Worm (Caenorhabditis elegans) whole organism, young adult: Measurements from ENCODE around the gene nhr-137.

Source experiments
- C06A6.2 ChIP-seq: fragments of 200-800 bp; sonication (Bioruptor generic); conservative IDR thresholded peaks from 2 replicates; pipeline ENCODE4 v1.3.6; 2022; ENCODE audit warnings: missing genetic modification characterization, missing compliant biosample characterization
- F23B12.7 ChIP-seq: sonication (generic microtip); optimal IDR thresholded peaks from 2 replicates; lab custom pipeline; 2017; ENCODE audit warnings: missing genetic modification characterization, mild to moderate bottlenecking, missing compliant biosample characterization, antibody characterized with exemption, moderate library complexity; ENCODE audit not compliant: insufficient read depth
- F33H1.4 ChIP-seq: fragments of 200-800 bp; sonication (Bioruptor generic); IDR thresholded peaks from 2 replicates; pipeline ENCODE4 v1.3.6; 2022; ENCODE audit warnings: missing genetic modification reagents, missing genetic modification characterization, missing compliant biosample characterization
- F37B4.10 ChIP-seq: fragments of 200-800 bp; sonication (Bioruptor generic); IDR thresholded peaks from 2 replicates; pipeline ENCODE4 v1.3.6; 2022; ENCODE audit warnings: missing genetic modification characterization, missing compliant biosample characterization
- F49E8.2 ChIP-seq: sonication (generic microtip); optimal IDR thresholded peaks from 3 replicates; lab custom pipeline; 2017; ENCODE audit warnings: missing genetic modification characterization, mild to moderate bottlenecking, missing compliant biosample characterization, antibody characterized with exemption, moderate library complexity; ENCODE audit not compliant: insufficient read depth
- F52B5.7 ChIP-seq: sonication (generic microtip); optimal IDR thresholded peaks from 2 replicates; lab custom pipeline; 2016; ENCODE audit warnings: mild to moderate bottlenecking, missing genetic modification characterization, missing compliant biosample characterization
- K11D2.4 ChIP-seq: fragments of 200-800 bp; sonication (Bioruptor generic); IDR thresholded peaks from 2 replicates; pipeline ENCODE4 v1.3.6; 2022; ENCODE audit warnings: missing genetic modification reagents, missing genetic modification characterization, missing compliant biosample characterization
- T26A5.8 ChIP-seq: sonication (generic microtip); optimal IDR thresholded peaks from 2 replicates; lab custom pipeline; 2016; ENCODE audit warnings: missing genetic modification characterization, missing compliant biosample characterization
- Y67H2A.10 ChIP-seq: fragments of 200-800 bp; sonication (Bioruptor generic); conservative IDR thresholded peaks from 2 replicates; pipeline ENCODE4 v1.3.6; 2022; ENCODE audit warnings: missing genetic modification reagents, missing genetic modification characterization, missing compliant biosample characterization
- ZK185.1 ChIP-seq: sonication (generic microtip); optimal IDR thresholded peaks from 2 replicates; lab custom pipeline; 2016; ENCODE audit warnings: mild to moderate bottlenecking, missing genetic modification characterization, missing compliant biosample characterization; ENCODE audit not compliant: poor library complexity, severe bottlenecking
- akir-1 ChIP-seq: fragments of 200-800 bp; sonication (Bioruptor generic); optimal IDR thresholded peaks from 2 replicates; lab custom pipeline; 2018; ENCODE audit warnings: mild to moderate bottlenecking, missing genetic modification characterization, moderate library complexity, missing compliant biosample characterization
- athp-1 ChIP-seq: sonication (generic microtip); optimal IDR thresholded peaks from 2 replicates; lab custom pipeline; 2017; ENCODE audit warnings: mild to moderate bottlenecking, missing genetic modification characterization, missing compliant biosample characterization
- bed-1 ChIP-seq: fragments of 200-800 bp; sonication (Bioruptor generic); IDR thresholded peaks from 2 replicates; pipeline ENCODE4 v1.3.6; 2022; ENCODE audit warnings: missing genetic modification reagents, missing genetic modification characterization, missing compliant biosample characterization
- bed-2 ChIP-seq: fragments of 200-800 bp; sonication (Bioruptor generic); IDR thresholded peaks from 2 replicates; pipeline ENCODE4 v1.3.6; 2022; ENCODE audit warnings: missing genetic modification reagents, missing genetic modification characterization, missing compliant biosample characterization
- ccch-3 ChIP-seq: fragments of 200-800 bp; sonication (Bioruptor generic); optimal IDR thresholded peaks from 2 replicates; lab custom pipeline; 2018; ENCODE audit warnings: mild to moderate bottlenecking, missing genetic modification characterization, missing compliant biosample characterization
- ceh-27 ChIP-seq: fragments of 200-800 bp; sonication (Bioruptor generic); optimal IDR thresholded peaks from 2 replicates; lab custom pipeline; 2018; ENCODE audit warnings: mild to moderate bottlenecking, missing genetic modification characterization, moderate library complexity, missing compliant biosample characterization
- die-1 ChIP-seq: sonication (generic microtip); optimal IDR thresholded peaks from 2 replicates; lab custom pipeline; 2016; ENCODE audit warnings: missing genotype, mild to moderate bottlenecking, missing genetic modification characterization, missing compliant biosample characterization
- dox-1 ChIP-seq: fragments of 200-800 bp; sonication (Bioruptor generic); IDR thresholded peaks from 2 replicates; pipeline ENCODE4 v1.3.6; 2022; ENCODE audit warnings: missing genetic modification reagents, missing genetic modification characterization, missing compliant biosample characterization
- dpff-1 ChIP-seq: sonication (generic microtip); optimal IDR thresholded peaks from 2 replicates; lab custom pipeline; 2017; ENCODE audit warnings: mild to moderate bottlenecking, missing genetic modification characterization, missing compliant biosample characterization
- ets-4 ChIP-seq: fragments of 200-800 bp; sonication (Bioruptor generic); optimal IDR thresholded peaks from 2 replicates; lab custom pipeline; 2018; ENCODE audit warnings: mild to moderate bottlenecking, missing genetic modification characterization, missing compliant biosample characterization
- gei-17 ChIP-seq: fragments of 200-800 bp; sonication (Bioruptor generic); optimal IDR thresholded peaks from 2 replicates; lab custom pipeline; 2018; ENCODE audit warnings: mild to moderate bottlenecking, missing genetic modification characterization, missing compliant biosample characterization
- hsf-1 ChIP-seq: fragments of 200-800 bp; sonication (Bioruptor generic); IDR thresholded peaks from 2 replicates; pipeline ENCODE4 v1.3.6; 2022; ENCODE audit warnings: missing genetic modification reagents, missing genetic modification characterization, missing compliant biosample characterization
- lin-26 ChIP-seq: fragments of 200-800 bp; sonication (Bioruptor generic); IDR thresholded peaks from 2 replicates; pipeline ENCODE4 v1.3.6; 2022; ENCODE audit warnings: missing genetic modification reagents, missing genetic modification characterization, missing compliant biosample characterization
- lin-54 ChIP-seq: fragments of 200-800 bp; sonication (Bioruptor generic); optimal IDR thresholded peaks from 2 replicates; lab custom pipeline; 2018; ENCODE audit warnings: mild to moderate bottlenecking, missing genetic modification characterization, missing compliant biosample characterization
- madf-6 ChIP-seq: fragments of 200-800 bp; sonication (Bioruptor generic); IDR thresholded peaks from 2 replicates; pipeline ENCODE4 v1.3.6; 2022; ENCODE audit warnings: missing genetic modification reagents, missing genetic modification characterization, missing compliant biosample characterization
- mcd-1 ChIP-seq: fragments of 200-800 bp; sonication (Bioruptor generic); IDR thresholded peaks from 2 replicates; pipeline ENCODE4 v1.3.6; 2022; ENCODE audit warnings: missing genetic modification reagents, missing genetic modification characterization, missing compliant biosample characterization
- nhr-80 ChIP-seq: sonication (generic microtip); optimal IDR thresholded peaks from 2 replicates; lab custom pipeline; 2016; ENCODE audit warnings: missing genetic modification characterization, missing compliant biosample characterization
- repo-1 ChIP-seq: sonication (generic microtip); optimal IDR thresholded peaks from 2 replicates; lab custom pipeline; 2017; ENCODE audit warnings: mild to moderate bottlenecking, missing genetic modification characterization, missing compliant biosample characterization
- sea-2 ChIP-seq: fragments of 200-800 bp; sonication (Bioruptor generic); IDR thresholded peaks from 2 replicates; pipeline ENCODE4 v1.3.6; 2022; ENCODE audit warnings: missing genetic modification characterization, missing compliant biosample characterization
- snpc-3.4 ChIP-seq: sonication (generic microtip); optimal IDR thresholded peaks from 2 replicates; lab custom pipeline; 2017; ENCODE audit warnings: missing genetic modification characterization, mild to moderate bottlenecking, missing compliant biosample characterization, antibody characterized with exemption, moderate library complexity, missing genotype, missing genetic modification reagents
- tbp1 ChIP-seq: fragments of 200-800 bp; sonication (Bioruptor generic); optimal IDR thresholded peaks from 2 replicates; lab custom pipeline; 2018; ENCODE audit warnings: mild to moderate bottlenecking, missing genetic modification characterization, missing compliant biosample characterization
- tbx-9 ChIP-seq: sonication (generic microtip); optimal IDR thresholded peaks from 2 replicates; lab custom pipeline; 2016; ENCODE audit warnings: borderline replicate concordance, missing genetic modification characterization, inconsistent platforms, missing compliant biosample characterization
- tlf-1 ChIP-seq: fragments of 200-800 bp; sonication (Bioruptor generic); optimal IDR thresholded peaks from 2 replicates; lab custom pipeline; 2018; ENCODE audit warnings: mild to moderate bottlenecking, missing genetic modification characterization, missing compliant biosample characterization
- unc-130 ChIP-seq: sonication (generic microtip); optimal IDR thresholded peaks from 2 replicates; lab custom pipeline; 2016; ENCODE audit warnings: missing genetic modification reagents, missing genetic modification characterization, missing compliant biosample characterization
- unc-62 ChIP-seq: fragments of 150-350 bp; optimal IDR thresholded peaks from 2 replicates; lab custom pipeline; 2014; ENCODE audit warnings: missing biosample characterization, missing genetic modification reagents, missing genetic modification characterization
- zfh-2 ChIP-seq: fragments of 200-800 bp; sonication (Bioruptor generic); conservative IDR thresholded peaks from 2 replicates; pipeline ENCODE4 v1.3.6; 2022; ENCODE audit warnings: missing genetic modification reagents, missing genetic modification characterization, missing compliant biosample characterization
- ztf-18 ChIP-seq: sonication (generic microtip); optimal IDR thresholded peaks from 2 replicates; lab custom pipeline; 2016; ENCODE audit warnings: missing genotype, mild to moderate bottlenecking, missing genetic modification characterization, missing compliant biosample characterization
- ztf-3 ChIP-seq: fragments of 200-800 bp; sonication (Bioruptor generic); optimal IDR thresholded peaks from 2 replicates; lab custom pipeline; 2018; ENCODE audit warnings: mild to moderate bottlenecking, missing genetic modification characterization, missing compliant biosample characterization

The nhr-137 gene

DNA sequence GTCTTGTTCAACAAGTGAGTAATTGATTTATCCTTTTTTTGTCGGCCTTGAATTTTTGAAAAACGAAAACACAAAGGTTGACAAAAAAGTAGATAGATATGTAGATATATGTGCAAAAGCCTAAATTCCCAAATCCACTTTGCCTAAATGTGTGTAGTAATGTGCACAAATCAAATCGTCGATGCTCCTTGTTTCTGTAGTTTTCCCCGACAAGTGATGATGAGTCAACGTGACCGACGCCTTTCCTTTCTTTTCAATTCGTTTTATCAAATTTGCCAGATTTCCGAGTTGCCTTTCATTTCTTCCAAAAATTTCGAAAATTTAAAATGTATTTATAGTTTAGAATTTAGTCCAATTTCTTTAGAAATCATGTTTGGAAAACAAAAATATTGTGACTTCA lies 36.3 kb upstream of the nhr-137 start:
- no peak for TF ChIP-seq die-1 (tag; lab: Kevin White, UChicago)
- TF ChIP-seq dox-1 (GFP tag; lab: Robert Waterston, UW): no peak
- TF ChIP-seq snpc-3.4: no peak
- no peak for TF ChIP-seq ztf-3
- no peak for TF ChIP-seq dpff-1 (tag; lab: Kevin White, UChicago)
- TF ChIP-seq ets-4 (GFP tag; lab: Kevin White, UChicago): no peak
- TF ChIP-seq Y67H2A.10 (GFP tag; lab: Robert Waterston, UW): no peak
- TF ChIP-seq ccch-3 (GFP tag; lab: Kevin White, UChicago): no peak
- no peak for TF ChIP-seq athp-1 (tag; lab: Kevin White, UChicago)
- no peak for TF ChIP-seq lin-54 (GFP tag; lab: Kevin White, UChicago)
- TF ChIP-seq ZK185.1 (tag; lab: Kevin White, UChicago): no peak
- no peak for TF ChIP-seq gei-17 (GFP tag; lab: Kevin White, UChicago)
- TF ChIP-seq nhr-80 (tag; lab: Kevin White, UChicago): no peak
- TF ChIP-seq mcd-1 (GFP tag; lab: Robert Waterston, UW): no peak
- no peak for TF ChIP-seq tbp1 (GFP tag; lab: Kevin White, UChicago)
- TF ChIP-seq F52B5.7 (tag; lab: Kevin White, UChicago): no peak
- TF ChIP-seq tbx-9 (tag; lab: Kevin White, UChicago): no peak
- TF ChIP-seq, all 124 proteins: peak for 0

DNA sequence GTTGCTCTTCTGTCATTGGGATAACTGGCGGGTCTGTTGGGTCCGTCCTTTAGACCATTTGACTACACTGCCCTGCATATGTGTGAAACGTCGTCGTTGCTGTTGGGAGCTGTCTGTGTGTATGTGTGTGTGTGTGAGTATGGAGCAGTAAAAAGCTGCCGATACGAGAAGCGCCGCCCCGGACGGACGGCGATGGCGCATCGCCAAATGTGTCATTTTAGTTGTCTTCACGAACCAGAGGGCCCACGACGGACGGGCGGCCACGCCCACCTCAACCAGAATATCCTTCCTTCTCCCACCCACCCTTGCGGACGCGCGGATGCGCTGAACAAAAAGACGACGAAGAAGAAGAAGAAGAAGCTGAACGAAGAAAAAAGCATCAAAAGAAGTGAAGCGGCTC lies 33.4 kb upstream of the nhr-137 start, which contains the start of gene acr-2:
TSS of gene acr-2 (plus strand) at position 301 of the 400 bp plus-strand sequence.
- TF ChIP-seq K11D2.4 (GFP tag; lab: Robert Waterston, UW) (0 out of 2 replicates have a peak, but pooled peaks have one; percentile 20), die-1 (tag; lab: Kevin White, UChicago) (no peak), bed-2 (GFP tag; lab: Robert Waterston, UW) (no peak), hsf-1 (0 out of 2 replicates have a peak, but pooled peaks have one; percentile 33), bed-1 (GFP tag; lab: Robert Waterston, UW) (no peak), sea-2 (0 out of 2 replicates have a peak, but pooled peaks have one; percentile 30), madf-6 (GFP tag; lab: Robert Waterston, UW) (no peak), F33H1.4 (no peak)
- TF ChIP-seq, all 124 proteins: peak for 3

DNA sequence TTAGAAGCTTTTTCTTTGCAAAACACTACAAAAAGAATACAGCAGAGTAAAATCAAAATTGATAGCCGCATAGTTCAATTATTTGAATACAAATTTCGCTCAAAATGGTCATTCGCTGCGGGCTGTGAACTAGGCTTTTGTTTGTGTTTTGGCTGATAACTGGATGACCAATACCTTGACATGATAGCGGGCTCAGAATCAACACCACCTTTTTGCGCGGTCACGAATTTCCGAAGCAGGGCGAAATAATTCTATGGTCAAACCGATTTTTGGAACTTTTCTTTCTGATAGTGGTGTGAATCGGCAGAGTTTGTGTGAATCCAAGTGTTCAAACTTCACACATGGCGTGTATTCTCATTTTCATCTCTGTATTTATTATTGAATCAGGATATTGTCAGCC lies 29.5 kb upstream of the nhr-137 start, which contains the start of the genes F38B6.7 and F38B6.2:
TSS of gene F38B6.7 (minus strand) at position 101 of the 400 bp plus-strand sequence.
TSS of gene F38B6.2 (plus strand) at position 267 of the 400 bp plus-strand sequence.
- TF ChIP-seq unc-62 (GFP tag; lab: Kevin White, UChicago) (no peak), akir-1 (GFP tag; lab: Kevin White, UChicago) (no peak), zfh-2 (GFP tag; lab: Robert Waterston, UW) (no peak), F49E8.2 (tag; lab: Kevin White, UChicago) (no peak), madf-6 (GFP tag; lab: Robert Waterston, UW) (no peak), bed-1 (GFP tag; lab: Robert Waterston, UW) (no peak), repo-1 (tag; lab: Kevin White, UChicago) (no peak), tlf-1 (GFP tag; lab: Kevin White, UChicago) (no peak), C06A6.2 (no peak), unc-130 (GFP tag; lab: Kevin White, UChicago) (no peak), ztf-18 (no peak), T26A5.8 (tag; lab: Kevin White, UChicago) (no peak), F23B12.7 (tag; lab: Kevin White, UChicago) (no peak), ceh-27 (GFP tag; lab: Kevin White, UChicago) (no peak), F37B4.10 (GFP tag; lab: Robert Waterston, UW) (no peak), lin-26 (GFP tag; lab: Robert Waterston, UW) (no peak)
